Fruit fly (Drosophila melanogaster) whole organism, embryonic: ENCODE data around the gene CG33510.

Experiments
- Adf1 ChIP-seq: fragments of 200-800 bp; sonication (Bioruptor generic); IDR thresholded peaks from 2 replicates; pipeline ENCODE4 v1.3.6; 2022; ENCODE audit warnings: missing biosample characterization, missing genetic modification characterization
- CG10462 ChIP-seq: fragments of 200-800 bp; sonication (Bioruptor generic); optimal IDR thresholded peaks from 2 replicates; lab custom pipeline; 2016; ENCODE audit warnings: missing biosample characterization, missing genetic modification characterization
- CG10543 ChIP-seq: fragments of 200-800 bp; sonication (Bioruptor generic); optimal IDR thresholded peaks from 3 replicates; lab custom pipeline; 2017; ENCODE audit warnings: missing biosample characterization, mild to moderate bottlenecking, missing genetic modification characterization, moderate library complexity
- CG10979 ChIP-seq: fragments of 200-800 bp; sonication (Bioruptor generic); optimal IDR thresholded peaks from 2 replicates; lab custom pipeline; 2018; ENCODE audit warnings: missing biosample characterization, mild to moderate bottlenecking, missing genetic modification characterization, moderate library complexity
- CG11504 ChIP-seq: fragments of 200-800 bp; sonication (Bioruptor generic); optimal IDR thresholded peaks from 3 replicates; lab custom pipeline; 2019; ENCODE audit warnings: missing biosample characterization, mild to moderate bottlenecking, missing genetic modification characterization, moderate library complexity
- CG12155 ChIP-seq: fragments of 200-800 bp; sonication (Bioruptor generic); optimal IDR thresholded peaks from 3 replicates; lab custom pipeline; 2016; ENCODE audit warnings: missing biosample characterization, missing genetic modification characterization
- CG17829 ChIP-seq: fragments of 200-800 bp; optimal IDR thresholded peaks from 2 replicates; lab custom pipeline; 2019; ENCODE audit warnings: missing biosample characterization, mild to moderate bottlenecking, missing genetic modification characterization, moderate library complexity
- CG2120 ChIP-seq: fragments of 200-800 bp; sonication (Bioruptor generic); optimal IDR thresholded peaks from 3 replicates; lab custom pipeline; 2016; ENCODE audit warnings: missing biosample characterization, missing genetic modification characterization
- CG2678 ChIP-seq: fragments of 200-800 bp; sonication (Bioruptor generic); optimal IDR thresholded peaks from 3 replicates; lab custom pipeline; 2019; ENCODE audit warnings: missing biosample characterization, mild to moderate bottlenecking, missing genetic modification characterization, moderate library complexity
- CG31365 ChIP-seq: fragments of 200-800 bp; sonication (Bioruptor generic); optimal IDR thresholded peaks from 2 replicates; lab custom pipeline; 2018; ENCODE audit warnings: missing biosample characterization, mild to moderate bottlenecking, missing genetic modification characterization
- CG31388 ChIP-seq: fragments of 200-800 bp; sonication (Bioruptor generic); optimal IDR thresholded peaks from 2 replicates; lab custom pipeline; 2016; ENCODE audit warnings: missing biosample characterization, missing genetic modification characterization
- CG32772 ChIP-seq: fragments of 200-800 bp; sonication (Bioruptor generic); IDR thresholded peaks from 2 replicates; pipeline ENCODE4 v1.3.6; 2022; ENCODE audit warnings: missing biosample characterization, missing genetic modification characterization
- CG34224 ChIP-seq: fragments of 200-800 bp; sonication (Bioruptor generic); IDR thresholded peaks from 3 replicates; pipeline ENCODE4 v1.3.6; 2022; ENCODE audit warnings: missing biosample characterization, missing genetic modification characterization; ENCODE audit not compliant: partially characterized antibody
- CG3995 ChIP-seq: fragments of 200-800 bp; sonication (Bioruptor generic); optimal IDR thresholded peaks from 3 replicates; lab custom pipeline; 2016; ENCODE audit warnings: missing biosample characterization, missing genetic modification characterization
- CG4854 ChIP-seq: fragments of 200-800 bp; sonication (Bioruptor generic); optimal IDR thresholded peaks from 2 replicates; lab custom pipeline; 2016; ENCODE audit warnings: missing biosample characterization, missing genetic modification characterization, inconsistent platforms
- CG5180 ChIP-seq: fragments of 200-800 bp; sonication (Bioruptor generic); optimal IDR thresholded peaks from 3 replicates; lab custom pipeline; 2017; ENCODE audit warnings: missing biosample characterization, missing genetic modification characterization, mild to moderate bottlenecking, moderate library complexity, missing genetic modification reagents
- CG8359 ChIP-seq: fragments of 200-800 bp; sonication (Bioruptor generic); optimal IDR thresholded peaks from 2 replicates; lab custom pipeline; 2017; ENCODE audit warnings: missing biosample characterization, mild to moderate bottlenecking, missing genetic modification characterization, borderline replicate concordance
- CG8765 ChIP-seq: fragments of 200-800 bp; sonication (Bioruptor generic); IDR thresholded peaks from 2 replicates; pipeline ENCODE4 v1.3.6; 2022; ENCODE audit warnings: missing biosample characterization, missing genetic modification characterization
- CG9609 ChIP-seq: fragments of 200-800 bp; sonication (Bioruptor generic); optimal IDR thresholded peaks from 3 replicates; lab custom pipeline; 2016; ENCODE audit warnings: missing biosample characterization, missing genetic modification characterization
- CHES-1-like ChIP-seq: fragments of 200-800 bp; sonication (Bioruptor generic); optimal IDR thresholded peaks from 2 replicates; lab custom pipeline; 2016; ENCODE audit warnings: missing biosample characterization, missing genetic modification characterization
- Camta ChIP-seq: fragments of 200-800 bp; sonication (Bioruptor generic); optimal IDR thresholded peaks from 2 replicates; lab custom pipeline; 2016; ENCODE audit warnings: missing biosample characterization, missing genetic modification characterization
- Chrac-16 ChIP-seq: fragments of 200-800 bp; sonication (Bioruptor generic); optimal IDR thresholded peaks from 3 replicates; lab custom pipeline; 2016; ENCODE audit warnings: missing biosample characterization, missing genetic modification characterization
- Dbx ChIP-seq: fragments of 200-800 bp; sonication (Bioruptor generic); IDR thresholded peaks from 3 replicates; pipeline ENCODE4 v1.3.6; 2022; ENCODE audit warnings: missing biosample characterization, missing genetic modification characterization
- Drgx ChIP-seq: fragments of 200-800 bp; sonication (Bioruptor generic); IDR thresholded peaks from 2 replicates; pipeline ENCODE4 v1.3.6; 2022; ENCODE audit warnings: missing biosample characterization, missing genetic modification characterization
- Hey ChIP-seq: fragments of 200-800 bp; sonication (Bioruptor generic); optimal IDR thresholded peaks from 3 replicates; lab custom pipeline; 2018; ENCODE audit warnings: missing biosample characterization, mild to moderate bottlenecking, missing genetic modification characterization
- Hmx ChIP-seq: fragments of 200-800 bp; sonication (Bioruptor generic); optimal IDR thresholded peaks from 2 replicates; lab custom pipeline; 2016; ENCODE audit warnings: missing biosample characterization, missing genetic modification characterization
- Mad ChIP-seq: fragments of 200-800 bp; sonication (Bioruptor generic); optimal IDR thresholded peaks from 2 replicates; lab custom pipeline; 2016; ENCODE audit warnings: missing biosample characterization, missing genetic modification characterization
- Nf-YC ChIP-seq: fragments of 200-800 bp; optimal IDR thresholded peaks from 3 replicates; lab custom pipeline; 2019; ENCODE audit warnings: missing biosample characterization, mild to moderate bottlenecking, missing genetic modification characterization, moderate library complexity
- Ptx1 ChIP-seq: fragments of 200-800 bp; sonication (Bioruptor generic); IDR thresholded peaks from 2 replicates; pipeline ENCODE4 v1.3.6; 2022; ENCODE audit warnings: missing biosample characterization, missing genetic modification characterization
- Six4 ChIP-seq: fragments of 200-800 bp; sonication (Bioruptor generic); optimal IDR thresholded peaks from 2 replicates; lab custom pipeline; 2016; ENCODE audit warnings: missing biosample characterization, missing genetic modification characterization
- Sox100B ChIP-seq: fragments of 200-800 bp; sonication (Bioruptor generic); optimal IDR thresholded peaks from 3 replicates; lab custom pipeline; 2018; ENCODE audit warnings: missing biosample characterization, mild to moderate bottlenecking, missing genetic modification characterization
- Tbp ChIP-seq: fragments of >200 bp; optimal IDR thresholded peaks from 2 replicates; lab custom pipeline; 2018; ENCODE audit warnings: missing biosample characterization, missing genetic modification characterization
- Xrp1 ChIP-seq: fragments of 200-800 bp; sonication (Bioruptor generic); IDR thresholded peaks from 2 replicates; pipeline ENCODE4 v1.3.6; 2022; ENCODE audit warnings: missing biosample characterization, missing genetic modification characterization
- aop ChIP-seq: fragments of 200-800 bp; sonication (Bioruptor generic); IDR thresholded peaks from 2 replicates; pipeline ENCODE4 v1.3.6; 2022; ENCODE audit warnings: missing biosample characterization, missing genetic modification characterization
- bab2 ChIP-seq: fragments of 200-800 bp; sonication (Bioruptor generic); optimal IDR thresholded peaks from 2 replicates; lab custom pipeline; 2016; ENCODE audit warnings: missing biosample characterization, missing genetic modification characterization
- cato ChIP-seq: fragments of 200-800 bp; sonication (Bioruptor generic); optimal IDR thresholded peaks from 2 replicates; lab custom pipeline; 2016; ENCODE audit warnings: missing biosample characterization, missing genetic modification characterization, borderline replicate concordance
- chinmo ChIP-seq: fragments of 200-800 bp; sonication (Bioruptor generic); IDR thresholded peaks from 4 replicates; pipeline ENCODE4 v1.3.6; 2022; ENCODE audit warnings: missing biosample characterization, missing genetic modification characterization; ENCODE audit not compliant: partially characterized antibody
- croc ChIP-seq: fragments of 200-800 bp; sonication (Bioruptor generic); conservative IDR thresholded peaks from 3 replicates; pipeline ENCODE4 v1.3.6; 2022; ENCODE audit warnings: missing biosample characterization, missing genetic modification characterization
- disco-r ChIP-seq: fragments of 200-800 bp; sonication (Bioruptor generic); optimal IDR thresholded peaks from 2 replicates; lab custom pipeline; 2016; ENCODE audit warnings: missing biosample characterization, missing genetic modification characterization
- en ChIP-seq: fragments of 200-800 bp; sonication (Bioruptor generic); optimal IDR thresholded peaks from 2 replicates; lab custom pipeline; 2016; ENCODE audit warnings: missing biosample characterization, missing genetic modification characterization
- fd64A ChIP-seq: fragments of 200-800 bp; sonication (Bioruptor generic); optimal IDR thresholded peaks from 3 replicates; lab custom pipeline; 2018; ENCODE audit warnings: missing biosample characterization, mild to moderate bottlenecking, missing genetic modification characterization
- her ChIP-seq: fragments of 200-800 bp; sonication (Bioruptor generic); optimal IDR thresholded peaks from 2 replicates; lab custom pipeline; 2016; ENCODE audit warnings: missing biosample characterization, missing genetic modification characterization
- ind ChIP-seq: fragments of 200-800 bp; sonication (Bioruptor generic); optimal IDR thresholded peaks from 3 replicates; lab custom pipeline; 2016; ENCODE audit warnings: missing biosample characterization, missing genetic modification characterization
- kay ChIP-seq: fragments of 200-800 bp; sonication (Bioruptor generic); optimal IDR thresholded peaks from 2 replicates; lab custom pipeline; 2016; ENCODE audit warnings: missing biosample characterization, missing genetic modification characterization
- lab ChIP-seq: fragments of 200-800 bp; sonication (Bioruptor generic); optimal IDR thresholded peaks from 3 replicates; lab custom pipeline; 2017; ENCODE audit warnings: missing biosample characterization, missing genetic modification characterization, mild to moderate bottlenecking, moderate library complexity, missing genetic modification reagents
- nerfin-1 ChIP-seq: fragments of 200-800 bp; sonication (Bioruptor generic); optimal IDR thresholded peaks from 3 replicates; lab custom pipeline; 2019; ENCODE audit warnings: missing biosample characterization, mild to moderate bottlenecking, missing genetic modification characterization, moderate library complexity
- phol ChIP-seq: fragments of 200-800 bp; sonication (Bioruptor generic); optimal IDR thresholded peaks from 3 replicates; lab custom pipeline; 2018; ENCODE audit warnings: missing biosample characterization, mild to moderate bottlenecking, missing genetic modification characterization, moderate library complexity
- scrt ChIP-seq: fragments of 200-800 bp; sonication (Bioruptor generic); optimal IDR thresholded peaks from 2 replicates; lab custom pipeline; 2018; ENCODE audit warnings: missing biosample characterization, mild to moderate bottlenecking, missing genetic modification characterization, moderate library complexity
- sug ChIP-seq: fragments of 200-800 bp; optimal IDR thresholded peaks from 2 replicates; lab custom pipeline; 2019; ENCODE audit warnings: missing biosample characterization, mild to moderate bottlenecking, missing genetic modification characterization, moderate library complexity
- trh ChIP-seq: fragments of 200-800 bp; sonication (Bioruptor generic); optimal IDR thresholded peaks from 2 replicates; lab custom pipeline; 2016; ENCODE audit warnings: missing biosample characterization, missing genetic modification characterization
- tup ChIP-seq: fragments of 200-800 bp; sonication (Bioruptor generic); optimal IDR thresholded peaks from 2 replicates; lab custom pipeline; 2016; ENCODE audit warnings: missing biosample characterization, mild to moderate bottlenecking, missing genetic modification characterization, moderate library complexity

Gene CG33510

dm6 chr2L:21038723-21039122 lies 45.4 kb downstream of the CG33510 start (continued):
- TF ChIP-seq disco-r (no peak), aop (GFP tag; lab: Robert Waterston, UW) (no peak), Mad (no peak), CG5180 (no peak), CG8359 (GFP tag; lab: Kevin White, UChicago) (peak; percentile 25), CG12155 (peak; percentile 46), sug (tag; lab: Kevin White, UChicago) (no peak), Hey (tag; lab: Kevin White, UChicago) (no peak), CG10462 (GFP tag; lab: Kevin White, UChicago) (peak; percentile 45), en (GFP tag; lab: Kevin White, UChicago) (peak; percentile 54), ind (peak; percentile 66), Chrac-16 (GFP tag; lab: Kevin White, UChicago) (peak; percentile 33), CHES-1-like (GFP tag; lab: Kevin White, UChicago) (peak; percentile 44), CG17829 (peak; percentile 37), Drgx (0 out of 2 replicates have a peak, but pooled peaks have one; percentile 27), phol (tag; lab: Kevin White, UChicago) (peak; percentile 74), CG3995 (GFP tag; lab: Kevin White, UChicago) (no peak), chinmo (GFP tag; lab: Robert Waterston, UW) (no peak), CG10979 (peak; percentile 69), scrt (GFP tag; lab: Kevin White, UChicago) (peak; percentile 33), Sox100B (GFP tag; lab: Kevin White, UChicago) (peak; percentile 43), lab (peak; percentile 82), kay (GFP tag; lab: Kevin White, UChicago) (peak; percentile 60), Hmx (GFP tag; lab: Kevin White, UChicago) (no peak), CG11504 (tag; lab: Kevin White, UChicago) (peak; percentile 72), Six4 (peak; percentile 51), CG10543 (GFP tag; lab: Kevin White, UChicago) (no peak), croc (peak; percentile 32; the same call in 1 of the 3 replicates), CG8765 (no peak), CG32772 (GFP tag; lab: Robert Waterston, UW) (peak; percentile 39; the same call in 1 of the 2 replicates), bab2 (GFP tag; lab: Kevin White, UChicago) (peak; percentile 62), CG31365 (tag; lab: Kevin White, UChicago) (peak; percentile 21), Camta (peak; percentile 38), CG4854 (GFP tag; lab: Kevin White, UChicago) (no peak), CG2678 (tag; lab: Kevin White, UChicago) (peak; percentile 79), her (GFP tag; lab: Kevin White, UChicago) (peak; percentile 47), CG2120 (peak; percentile 75), tup (GFP tag; lab: Kevin White, UChicago) (peak; percentile 39), CG34224 (GFP tag; lab: Robert Waterston, UW) (no peak), trh (GFP tag; lab: Kevin White, UChicago) (no peak), CG9609 (peak; percentile 26), Xrp1 (GFP tag; lab: Robert Waterston, UW) (peak; percentile 83), Dbx (GFP tag; lab: Robert Waterston, UW) (peak; percentile 46; the same call in 2 of the 3 replicates), Nf-YC (tag; lab: Kevin White, UChicago) (no peak), fd64A (GFP tag; lab: Kevin White, UChicago) (no peak), CG31388 (no peak), cato (GFP tag; lab: Kevin White, UChicago) (no peak), Adf1 (GFP tag; lab: Robert Waterston, UW) (peak; percentile 34; the same call in 1 of the 2 replicates), Ptx1 (GFP tag; lab: Robert Waterston, UW) (peak; percentile 60), Tbp (GFP tag; lab: Kevin White, UChicago) (no peak), nerfin-1 (tag; lab: Kevin White, UChicago) (peak; percentile 11)
